Fruit fly (Drosophila melanogaster) whole organism, embryonic: Measurements from ENCODE around the gene CG7601.

Source experiments
- CG10321 ChIP-seq: fragments of 200-800 bp; sonication (Bioruptor generic); IDR thresholded peaks from 2 replicates; pipeline ENCODE4 v1.3.6; 2022; ENCODE audit warnings: missing biosample characterization, missing genetic modification characterization
- CG14860 ChIP-seq: fragments of 200-800 bp; sonication (Bioruptor generic); IDR thresholded peaks from 3 replicates; pipeline ENCODE4 v1.3.6; 2022; ENCODE audit warnings: missing biosample characterization, missing genetic modification characterization; ENCODE audit not compliant: partially characterized antibody
- CG1602 ChIP-seq: fragments of 200-800 bp; sonication (Bioruptor generic); optimal IDR thresholded peaks from 3 replicates; lab custom pipeline; 2016; ENCODE audit warnings: missing biosample characterization, missing genetic modification characterization
- CG1603 ChIP-seq: fragments of 200-800 bp; sonication (Bioruptor generic); optimal IDR thresholded peaks from 2 replicates; lab custom pipeline; 2019; ENCODE audit warnings: missing biosample characterization, mild to moderate bottlenecking, missing genetic modification characterization, moderate library complexity
- CG17359 ChIP-seq: fragments of 200-800 bp; sonication (Bioruptor generic); optimal IDR thresholded peaks from 3 replicates; lab custom pipeline; 2018; ENCODE audit warnings: missing biosample characterization, mild to moderate bottlenecking, missing genetic modification characterization, moderate library complexity
- CG18262 ChIP-seq: fragments of 200-800 bp; optimal IDR thresholded peaks from 3 replicates; lab custom pipeline; 2019; ENCODE audit warnings: missing biosample characterization, mild to moderate bottlenecking, missing genetic modification characterization, moderate library complexity
- CG2678 ChIP-seq: fragments of 200-800 bp; sonication (Bioruptor generic); optimal IDR thresholded peaks from 3 replicates; lab custom pipeline; 2019; ENCODE audit warnings: missing biosample characterization, mild to moderate bottlenecking, missing genetic modification characterization, moderate library complexity
- CG2889 ChIP-seq: fragments of 200-800 bp; sonication (Bioruptor generic); IDR thresholded peaks from 3 replicates; pipeline ENCODE4 v1.3.6; 2022; ENCODE audit warnings: missing biosample characterization, missing genetic modification characterization
- CG30431 ChIP-seq: fragments of 200-800 bp; sonication (Bioruptor generic); optimal IDR thresholded peaks from 2 replicates; lab custom pipeline; 2017; ENCODE audit warnings: missing biosample characterization, missing genetic modification characterization
- CG31224 ChIP-seq: fragments of 200-800 bp; sonication (Bioruptor generic); IDR thresholded peaks from 2 replicates; pipeline ENCODE4 v1.3.6; 2022; ENCODE audit warnings: missing biosample characterization, missing genetic modification characterization
- CG3995 ChIP-seq: fragments of 200-800 bp; sonication (Bioruptor generic); optimal IDR thresholded peaks from 3 replicates; lab custom pipeline; 2016; ENCODE audit warnings: missing biosample characterization, missing genetic modification characterization
- CG6272 ChIP-seq: fragments of 200-800 bp; sonication (Bioruptor generic); IDR thresholded peaks from 2 replicates; pipeline ENCODE4 v1.3.6; 2022; ENCODE audit warnings: missing biosample characterization, missing genetic modification characterization
- CG6689 ChIP-seq: fragments of 200-800 bp; sonication (Bioruptor generic); IDR thresholded peaks from 2 replicates; pipeline ENCODE4 v1.3.6; 2022; ENCODE audit warnings: missing biosample characterization, missing genetic modification characterization
- CG6791 ChIP-seq: fragments of 200-800 bp; sonication (Bioruptor generic); IDR thresholded peaks from 3 replicates; pipeline ENCODE4 v1.3.6; 2022; ENCODE audit warnings: missing biosample characterization, missing genetic modification characterization; ENCODE audit not compliant: partially characterized antibody
- CG7357 ChIP-seq: fragments of 200-800 bp; sonication (Bioruptor generic); IDR thresholded peaks from 3 replicates; pipeline ENCODE4 v1.3.6; 2022; ENCODE audit warnings: missing biosample characterization, missing genetic modification characterization
- CG7839 ChIP-seq: fragments of 200-800 bp; sonication (Bioruptor generic); optimal IDR thresholded peaks from 3 replicates; lab custom pipeline; 2018; ENCODE audit warnings: missing biosample characterization, mild to moderate bottlenecking, missing genetic modification characterization, moderate library complexity
- CG7928 ChIP-seq: fragments of 200-800 bp; sonication (Bioruptor generic); optimal IDR thresholded peaks from 2 replicates; lab custom pipeline; 2017; ENCODE audit warnings: missing biosample characterization, mild to moderate bottlenecking, missing genetic modification characterization
- CG8388 ChIP-seq: fragments of 200-800 bp; sonication (Bioruptor generic); optimal IDR thresholded peaks from 2 replicates; lab custom pipeline; 2019; ENCODE audit warnings: missing biosample characterization, mild to moderate bottlenecking, missing genetic modification characterization, moderate library complexity
- CG9817 ChIP-seq: fragments of 200-800 bp; sonication (Bioruptor generic); optimal IDR thresholded peaks from 2 replicates; lab custom pipeline; 2018; ENCODE audit warnings: missing biosample characterization, mild to moderate bottlenecking, missing genetic modification characterization, moderate library complexity
- CoRest ChIP-seq: fragments of 200-800 bp; sonication (Bioruptor generic); optimal IDR thresholded peaks from 3 replicates; lab custom pipeline; 2018; ENCODE audit warnings: missing biosample characterization, mild to moderate bottlenecking, missing genetic modification characterization, moderate library complexity
- Fer3 ChIP-seq: fragments of 200-800 bp; sonication (Bioruptor generic); optimal IDR thresholded peaks from 2 replicates; lab custom pipeline; 2018; ENCODE audit warnings: missing biosample characterization, mild to moderate bottlenecking, missing genetic modification characterization, moderate library complexity
- HLH3B ChIP-seq: fragments of 200-800 bp; sonication (Bioruptor generic); IDR thresholded peaks from 2 replicates; pipeline ENCODE4 v1.3.6; 2022; ENCODE audit warnings: missing biosample characterization, missing genetic modification characterization
- HmgZ ChIP-seq: fragments of 200-800 bp; sonication (Bioruptor generic); optimal IDR thresholded peaks from 2 replicates; lab custom pipeline; 2018; ENCODE audit warnings: missing biosample characterization, mild to moderate bottlenecking, missing genetic modification characterization
- Hr78 ChIP-seq, 2 experiments: fragments of 200-800 bp in 1 of 2; fragments of >200 bp in 1 of 2; sonication (Bioruptor generic) in 1 of 2; optimal IDR thresholded peaks; 2 replicates each; lab custom pipeline; 2017 to 2019; ENCODE audit warnings: missing biosample characterization in 2 of 2, missing genetic modification characterization in 2 of 2, mild to moderate bottlenecking in 1 of 2, moderate library complexity in 1 of 2
- Hsf ChIP-seq: fragments of 200-800 bp; sonication (Bioruptor generic); optimal IDR thresholded peaks from 3 replicates; lab custom pipeline; 2016; ENCODE audit warnings: missing biosample characterization, missing genetic modification characterization
- Max ChIP-seq: fragments of 200-800 bp; sonication (Bioruptor generic); optimal IDR thresholded peaks from 2 replicates; lab custom pipeline; 2016; ENCODE audit warnings: missing biosample characterization, mild to moderate bottlenecking, missing genetic modification characterization
- Six4 ChIP-seq: fragments of 200-800 bp; sonication (Bioruptor generic); optimal IDR thresholded peaks from 2 replicates; lab custom pipeline; 2016; ENCODE audit warnings: missing biosample characterization, missing genetic modification characterization
- Xrp1 ChIP-seq: fragments of 200-800 bp; sonication (Bioruptor generic); IDR thresholded peaks from 2 replicates; pipeline ENCODE4 v1.3.6; 2022; ENCODE audit warnings: missing biosample characterization, missing genetic modification characterization
- ara ChIP-seq: fragments of 200-800 bp; sonication (Bioruptor generic); IDR thresholded peaks from 2 replicates; pipeline ENCODE4 v1.3.6; 2022; ENCODE audit warnings: missing biosample characterization, missing genetic modification characterization
- bab2 ChIP-seq: fragments of 200-800 bp; sonication (Bioruptor generic); optimal IDR thresholded peaks from 2 replicates; lab custom pipeline; 2016; ENCODE audit warnings: missing biosample characterization, missing genetic modification characterization
- dati ChIP-seq: fragments of 200-800 bp; sonication (Bioruptor generic); IDR thresholded peaks from 2 replicates; pipeline ENCODE4 v1.3.6; 2022; ENCODE audit warnings: missing biosample characterization, missing genetic modification characterization
- dmrt11E ChIP-seq: fragments of 200-800 bp; sonication (Bioruptor generic); optimal IDR thresholded peaks from 3 replicates; lab custom pipeline; 2018; ENCODE audit warnings: missing biosample characterization, mild to moderate bottlenecking, missing genetic modification characterization, moderate library complexity
- dysf ChIP-seq: fragments of 200-800 bp; sonication (Bioruptor generic); IDR thresholded peaks from 3 replicates; pipeline ENCODE4 v1.3.6; 2022; ENCODE audit warnings: missing biosample characterization, missing genetic modification characterization
- fd3F ChIP-seq: fragments of 200-800 bp; sonication (Bioruptor generic); optimal IDR thresholded peaks from 2 replicates; lab custom pipeline; 2018; ENCODE audit warnings: missing biosample characterization, mild to moderate bottlenecking, missing genetic modification characterization, moderate library complexity
- fd64A ChIP-seq: fragments of 200-800 bp; sonication (Bioruptor generic); optimal IDR thresholded peaks from 3 replicates; lab custom pipeline; 2018; ENCODE audit warnings: missing biosample characterization, mild to moderate bottlenecking, missing genetic modification characterization
- gsb-n ChIP-seq: fragments of 200-800 bp; sonication (Bioruptor generic); optimal IDR thresholded peaks from 3 replicates; lab custom pipeline; 2018; ENCODE audit warnings: missing biosample characterization, mild to moderate bottlenecking, missing genetic modification characterization
- inv ChIP-seq: fragments of 200-800 bp; sonication (Bioruptor generic); IDR thresholded peaks from 2 replicates; pipeline ENCODE4 v1.3.6; 2022; ENCODE audit warnings: missing biosample characterization, missing genetic modification characterization; ENCODE audit not compliant: partially characterized antibody
- jigr1 ChIP-seq: fragments of 200-800 bp; sonication (Bioruptor generic); IDR thresholded peaks from 3 replicates; pipeline ENCODE4 v1.3.6; 2022; ENCODE audit warnings: missing biosample characterization, missing genetic modification characterization
- lmd ChIP-seq: fragments of 200-800 bp; sonication (Bioruptor generic); IDR thresholded peaks from 2 replicates; pipeline ENCODE4 v1.3.6; 2022; ENCODE audit warnings: missing biosample characterization, missing genetic modification characterization
- luna ChIP-seq: fragments of 200-800 bp; sonication (Bioruptor generic); optimal IDR thresholded peaks from 2 replicates; lab custom pipeline; 2016; ENCODE audit warnings: missing biosample characterization, missing genetic modification characterization
- mam ChIP-seq: fragments of 200-800 bp; sonication (Bioruptor generic); optimal IDR thresholded peaks from 3 replicates; lab custom pipeline; 2016; ENCODE audit warnings: missing biosample characterization, missing genetic modification characterization
- oc ChIP-seq: fragments of 200-800 bp; sonication (Bioruptor generic); optimal IDR thresholded peaks from 2 replicates; lab custom pipeline; 2018; ENCODE audit warnings: missing biosample characterization, mild to moderate bottlenecking, missing genetic modification characterization, moderate library complexity
- row ChIP-seq: fragments of 200-800 bp; sonication (Bioruptor generic); IDR thresholded peaks from 3 replicates; pipeline ENCODE4 v1.3.6; 2022; ENCODE audit warnings: missing biosample characterization, missing genetic modification characterization
- sd ChIP-seq: fragments of 200-800 bp; sonication (Bioruptor generic); optimal IDR thresholded peaks from 3 replicates; lab custom pipeline; 2018; ENCODE audit warnings: missing biosample characterization, mild to moderate bottlenecking, missing genetic modification characterization, moderate library complexity
- sisA ChIP-seq: fragments of 200-800 bp; sonication (Bioruptor generic); IDR thresholded peaks from 2 replicates; pipeline ENCODE4 v1.3.6; 2022; ENCODE audit warnings: missing biosample characterization, missing genetic modification characterization
- slbo ChIP-seq: fragments of 200-800 bp; sonication (Bioruptor generic); IDR thresholded peaks from 2 replicates; pipeline ENCODE4 v1.3.6; 2022; ENCODE audit warnings: missing biosample characterization, missing genetic modification characterization
- sr ChIP-seq: fragments of 200-800 bp; sonication (Bioruptor generic); IDR thresholded peaks from 3 replicates; pipeline ENCODE4 v1.3.6; 2022; ENCODE audit warnings: missing biosample characterization, missing genetic modification characterization
- sug ChIP-seq: fragments of 200-800 bp; optimal IDR thresholded peaks from 2 replicates; lab custom pipeline; 2019; ENCODE audit warnings: missing biosample characterization, mild to moderate bottlenecking, missing genetic modification characterization, moderate library complexity
- tap ChIP-seq: fragments of 200-800 bp; optimal IDR thresholded peaks from 3 replicates; lab custom pipeline; 2019; ENCODE audit warnings: missing biosample characterization, mild to moderate bottlenecking, missing genetic modification characterization, moderate library complexity
- ttk ChIP-seq: fragments of 200-800 bp; sonication (Bioruptor generic); IDR thresholded peaks from 2 replicates; pipeline ENCODE4 v2.1.2; 2022; ENCODE audit warnings: missing biosample characterization, missing genetic modification characterization
- usp ChIP-seq: fragments of >200 bp; optimal IDR thresholded peaks from 2 replicates; lab custom pipeline; 2017; ENCODE audit warnings: missing biosample characterization, missing genetic modification characterization
- vfl ChIP-seq: fragments of 200-800 bp; sonication (Bioruptor generic); optimal IDR thresholded peaks from 2 replicates; lab custom pipeline; 2016; ENCODE audit warnings: missing biosample characterization, missing genetic modification characterization
- vvl ChIP-seq: fragments of 200-800 bp; sonication (Bioruptor generic); IDR thresholded peaks from 2 replicates; pipeline ENCODE4 v1.3.6; 2022; ENCODE audit warnings: missing biosample characterization, missing genetic modification characterization

CG7601 gene

dm6 chr3R:29717519-29717918 is 19.0 kb downstream of the CG7601 start (continued):
- TF ChIP-seq fd64A (GFP tag; lab: Kevin White, UChicago) (no peak), ara (GFP tag; lab: Robert Waterston, UW) (peak; percentile 23; the same call in 1 of the 2 replicates), oc (no peak), slbo (GFP tag; lab: Robert Waterston, UW) (peak; percentile 65), CG2889 (GFP tag; lab: Robert Waterston, UW) (no peak), dmrt11E (tag; lab: Kevin White, UChicago) (peak; percentile 17), gsb-n (peak; percentile 16), dati (GFP tag; lab: Robert Waterston, UW) (no peak), CG7357 (0 out of 3 replicates have a peak, but pooled peaks have one; percentile 17), lmd (GFP tag; lab: Robert Waterston, UW) (peak; percentile 38; the same call in 1 of the 2 replicates), sisA (GFP tag; lab: Robert Waterston, UW) (peak; percentile 59), CG9817 (tag; lab: Kevin White, UChicago) (peak; percentile 4), CG18262 (peak; percentile 5), CG10321 (no peak), CG7928 (no peak), tap (tag; lab: Kevin White, UChicago) (peak; percentile 22), CG7839 (peak; percentile 54), vvl (peak; percentile 51), Xrp1 (GFP tag; lab: Robert Waterston, UW) (peak; percentile 30; the same call in 1 of the 2 replicates), CG6689 (GFP tag; lab: Robert Waterston, UW) (0 out of 2 replicates have a peak, but pooled peaks have one; percentile 22), sd (tag; lab: Kevin White, UChicago) (no peak), Hr78 (GFP tag; optimal IDR thresholded peaks at IDR 0.05; lab: Kevin White, UChicago) (peak in 1 of 2 experiments; percentile 31), Hsf (GFP tag; lab: Kevin White, UChicago) (peak; percentile 13), vfl (no peak), CG1603 (peak; percentile 59), CG31224 (GFP tag; lab: Robert Waterston, UW) (no peak), CG2678 (tag; lab: Kevin White, UChicago) (peak; percentile 13), dysf (peak; percentile 30; the same call in 1 of the 3 replicates), ttk (GFP tag; lab: Robert Waterston, UW) (peak; percentile 64), HmgZ (tag; lab: Kevin White, UChicago) (no peak), Fer3 (tag; lab: Kevin White, UChicago) (peak; percentile 3), row (peak; percentile 47), bab2 (peak; percentile 31), CG8388 (peak; percentile 53), Six4 (GFP tag; lab: Kevin White, UChicago) (peak; percentile 5), usp (no peak), CG17359 (tag; lab: Kevin White, UChicago) (peak; percentile 55), luna (GFP tag; lab: Kevin White, UChicago) (no peak), CG3995 (GFP tag; lab: Kevin White, UChicago) (peak; percentile 4), HLH3B (GFP tag; lab: Robert Waterston, UW) (peak; percentile 43)

- TF ChIP-seq CG1602 (GFP tag; lab: Kevin White, UChicago) = peak; percentile 50
- TF ChIP-seq jigr1 (GFP tag; lab: Robert Waterston, UW) = no peak
- no peak for TF ChIP-seq CG6791 (GFP tag; lab: Robert Waterston, UW)
- TF ChIP-seq sug (tag; lab: Kevin White, UChicago) = no peak
- peak; percentile 73; the same call in 2 of the 3 replicates for TF ChIP-seq sr (GFP tag; lab: Robert Waterston, UW)
- TF ChIP-seq CoRest (tag; lab: Kevin White, UChicago) = peak; percentile 50
- TF ChIP-seq inv (GFP tag; lab: Robert Waterston, UW) = no peak
- TF ChIP-seq mam (GFP tag; lab: Kevin White, UChicago) = peak; percentile 45
- TF ChIP-seq fd3F (GFP tag; lab: Kevin White, UChicago) = peak; percentile 43
- TF ChIP-seq CG14860 (GFP tag; lab: Robert Waterston, UW) = no peak
- TF ChIP-seq CG6272 (GFP tag; lab: Robert Waterston, UW) = no peak
- TF ChIP-seq CG30431 (GFP tag; lab: Kevin White, UChicago) = peak; percentile 83
- TF ChIP-seq Max (GFP tag; lab: Kevin White, UChicago) = peak; percentile 39
These were observed 19.7 kb downstream of the CG7601 start, which contains the start of gene Obp99b for dm6 chr3R:29716782-29717317. Gene Obp99b, minus strand, starts transcription at chr3R:29716896.
